Fruit fly (Drosophila melanogaster) whole organism, prepupa: Measurements from ENCODE around the gene Usp10.

Experiments used
- Blimp-1 ChIP-seq: fragments of 200-800 bp; sonication (Bioruptor generic); optimal IDR thresholded peaks from 3 replicates; lab custom pipeline; 2017; ENCODE audit warnings: missing biosample characterization, missing genetic modification characterization, mild to moderate bottlenecking, moderate library complexity, missing genetic modification reagents
- CG10631 ChIP-seq: fragments of 200-800 bp; sonication (Bioruptor generic); optimal IDR thresholded peaks from 2 replicates; lab custom pipeline; 2016; ENCODE audit warnings: missing biosample characterization, missing genetic modification characterization
- CG10669 ChIP-seq: fragments of 200-800 bp; sonication (Bioruptor generic); optimal IDR thresholded peaks from 3 replicates; lab custom pipeline; 2018; ENCODE audit warnings: missing biosample characterization, mild to moderate bottlenecking, missing genetic modification characterization, moderate library complexity
- CG11294 ChIP-seq: fragments of 200-800 bp; sonication (Bioruptor generic); IDR thresholded peaks from 2 replicates; pipeline ENCODE4 v1.3.6; 2022; ENCODE audit warnings: missing biosample characterization, missing genetic modification characterization
- CG11762 ChIP-seq: fragments of 200-800 bp; sonication (Bioruptor generic); optimal IDR thresholded peaks from 3 replicates; lab custom pipeline; 2016; ENCODE audit warnings: missing biosample characterization, missing genetic modification characterization; ENCODE audit not compliant: insufficient read depth
- CG11902 ChIP-seq: fragments of 200-800 bp; sonication (Bioruptor generic); optimal IDR thresholded peaks from 3 replicates; lab custom pipeline; 2016; ENCODE audit warnings: missing biosample characterization, missing genetic modification characterization
- CG1621 ChIP-seq: fragments of 200-800 bp; sonication (Bioruptor generic); optimal IDR thresholded peaks from 3 replicates; lab custom pipeline; 2018; ENCODE audit warnings: missing biosample characterization, mild to moderate bottlenecking, missing genetic modification characterization
- CG16779 ChIP-seq: fragments of 200-800 bp; sonication (Bioruptor generic); optimal IDR thresholded peaks from 3 replicates; lab custom pipeline; 2017; ENCODE audit warnings: missing biosample characterization, mild to moderate bottlenecking, missing genetic modification characterization
- CG3032 ChIP-seq: fragments of 200-800 bp; optimal IDR thresholded peaks from 2 replicates; lab custom pipeline; 2019; ENCODE audit warnings: missing biosample characterization, mild to moderate bottlenecking, missing genetic modification characterization, moderate library complexity
- CG31627 ChIP-seq: fragments of 200-800 bp; sonication (Bioruptor generic); optimal IDR thresholded peaks from 3 replicates; lab custom pipeline; 2016; ENCODE audit warnings: missing biosample characterization, missing genetic modification characterization
- CG34406 ChIP-seq: fragments of 200-800 bp; sonication (Bioruptor generic); optimal IDR thresholded peaks from 3 replicates; lab custom pipeline; 2016; ENCODE audit warnings: missing biosample characterization, missing genetic modification characterization
- CG6163 ChIP-seq: fragments of 200-800 bp; sonication (Bioruptor generic); IDR thresholded peaks from 3 replicates; pipeline ENCODE4 v1.3.6; 2022; ENCODE audit warnings: missing biosample characterization, missing genetic modification characterization
- CG6792 ChIP-seq: fragments of 200-800 bp; sonication (Bioruptor generic); optimal IDR thresholded peaks from 3 replicates; lab custom pipeline; 2016; ENCODE audit warnings: missing biosample characterization, missing genetic modification characterization
- CG6808 ChIP-seq: fragments of 200-800 bp; sonication (Bioruptor generic); optimal IDR thresholded peaks from 3 replicates; lab custom pipeline; 2017; ENCODE audit warnings: missing biosample characterization, missing genetic modification characterization, mild to moderate bottlenecking, moderate library complexity, missing genetic modification reagents
- CG6854 ChIP-seq: fragments of 200-800 bp; sonication (Bioruptor generic); optimal IDR thresholded peaks from 2 replicates; lab custom pipeline; 2017; ENCODE audit warnings: missing biosample characterization, mild to moderate bottlenecking, missing genetic modification characterization
- CG7368 ChIP-seq: fragments of 200-800 bp; sonication (Bioruptor generic); optimal IDR thresholded peaks from 3 replicates; lab custom pipeline; 2016; ENCODE audit warnings: missing biosample characterization, missing genetic modification characterization
- CG8119 ChIP-seq: fragments of 200-800 bp; sonication (Bioruptor generic); IDR thresholded peaks from 3 replicates; pipeline ENCODE4 v1.3.6; 2022; ENCODE audit warnings: missing biosample characterization, missing genetic modification characterization
- CG8319 ChIP-seq: fragments of 200-800 bp; sonication (Bioruptor generic); optimal IDR thresholded peaks from 3 replicates; lab custom pipeline; 2016; ENCODE audit warnings: missing biosample characterization, missing genetic modification characterization
- CG8632 ChIP-seq: fragments of 200-800 bp; sonication (Bioruptor generic); optimal IDR thresholded peaks from 3 replicates; lab custom pipeline; 2016; ENCODE audit warnings: missing biosample characterization, missing genetic modification characterization
- Eip75B ChIP-seq: fragments of 200-800 bp; sonication (Bioruptor generic); optimal IDR thresholded peaks from 3 replicates; lab custom pipeline; 2016; ENCODE audit warnings: missing biosample characterization, missing genetic modification characterization
- Eip78C ChIP-seq: fragments of 200-800 bp; sonication (Bioruptor generic); peaks from one replicate; lab custom pipeline; 2016; ENCODE audit warnings: missing biosample characterization, missing genetic modification characterization
- Eip93F ChIP-seq: fragments of 200-800 bp; sonication (Bioruptor generic); optimal IDR thresholded peaks from 2 replicates; lab custom pipeline; 2016; ENCODE audit warnings: missing biosample characterization, mild to moderate bottlenecking, missing genetic modification characterization
- Ets21C ChIP-seq: fragments of 200-800 bp; sonication (Bioruptor generic); optimal IDR thresholded peaks from 3 replicates; lab custom pipeline; 2016; ENCODE audit warnings: missing biosample characterization, missing genetic modification characterization
- Ets96B ChIP-seq: fragments of 200-800 bp; optimal IDR thresholded peaks from 2 replicates; lab custom pipeline; 2019; ENCODE audit warnings: missing biosample characterization, mild to moderate bottlenecking, missing genetic modification characterization, moderate library complexity
- Gug ChIP-seq: fragments of 200-800 bp; sonication (Bioruptor generic); IDR thresholded peaks from 2 replicates; pipeline ENCODE4 v1.3.6; 2022; ENCODE audit warnings: missing biosample characterization, missing genetic modification characterization
- Hr39 ChIP-seq: fragments of 200-800 bp; sonication (Bioruptor generic); optimal IDR thresholded peaks from 2 replicates; lab custom pipeline; 2016; ENCODE audit warnings: missing biosample characterization, missing genetic modification characterization
- Hr4 ChIP-seq: fragments of 200-800 bp; sonication (Bioruptor generic); optimal IDR thresholded peaks from 3 replicates; lab custom pipeline; 2016; ENCODE audit warnings: missing biosample characterization, missing genetic modification characterization
- Met ChIP-seq: fragments of 200-800 bp; sonication (Bioruptor generic); optimal IDR thresholded peaks from 3 replicates; lab custom pipeline; 2016; ENCODE audit warnings: missing biosample characterization, missing genetic modification characterization
- OdsH ChIP-seq: fragments of 200-800 bp; sonication (Bioruptor generic); optimal IDR thresholded peaks from 3 replicates; lab custom pipeline; 2016; ENCODE audit warnings: missing biosample characterization, missing genetic modification characterization
- Smox ChIP-seq: fragments of 200-800 bp; sonication (Bioruptor generic); optimal IDR thresholded peaks from 3 replicates; lab custom pipeline; 2016; ENCODE audit warnings: missing biosample characterization, missing genetic modification characterization
- Sox102F ChIP-seq: fragments of 200-800 bp; sonication (Bioruptor generic); optimal IDR thresholded peaks from 2 replicates; lab custom pipeline; 2016; ENCODE audit warnings: missing biosample characterization, mild to moderate bottlenecking, missing genetic modification characterization
- Sox15 ChIP-seq: fragments of 200-800 bp; sonication (Bioruptor generic); optimal IDR thresholded peaks from 3 replicates; lab custom pipeline; 2016; ENCODE audit warnings: missing biosample characterization, missing genetic modification characterization
- achi ChIP-seq: fragments of 200-800 bp; sonication (Bioruptor generic); optimal IDR thresholded peaks from 3 replicates; lab custom pipeline; 2016; ENCODE audit warnings: missing biosample characterization, missing genetic modification characterization
- acj6 ChIP-seq: fragments of 200-800 bp; sonication (Bioruptor generic); optimal IDR thresholded peaks from 3 replicates; lab custom pipeline; 2016; ENCODE audit warnings: missing biosample characterization, missing genetic modification characterization
- dsx ChIP-seq: fragments of 200-800 bp; optimal IDR thresholded peaks from 3 replicates; lab custom pipeline; 2019; ENCODE audit warnings: missing biosample characterization, mild to moderate bottlenecking, missing genetic modification characterization, moderate library complexity; ENCODE audit not compliant: poor library complexity, severe bottlenecking
- eg ChIP-seq: fragments of 200-800 bp; sonication (Bioruptor generic); IDR thresholded peaks from 3 replicates; pipeline ENCODE4 v1.3.6; 2022; ENCODE audit warnings: missing biosample characterization, missing genetic modification characterization
- fd59A ChIP-seq: fragments of 200-800 bp; sonication (Bioruptor generic); optimal IDR thresholded peaks from 2 replicates; lab custom pipeline; 2017; ENCODE audit warnings: missing biosample characterization, mild to moderate bottlenecking, missing genetic modification characterization, missing genetic modification reagents
- fkh ChIP-seq: fragments of 200-800 bp; sonication (Bioruptor generic); optimal IDR thresholded peaks from 3 replicates; lab custom pipeline; 2017; ENCODE audit warnings: missing biosample characterization, mild to moderate bottlenecking, missing genetic modification characterization, moderate library complexity
- lz ChIP-seq: fragments of 200-800 bp; sonication (Bioruptor generic); optimal IDR thresholded peaks from 3 replicates; lab custom pipeline; 2016; ENCODE audit warnings: missing biosample characterization, missing genetic modification characterization
- net ChIP-seq: fragments of 200-800 bp; sonication (Bioruptor generic); optimal IDR thresholded peaks from 3 replicates; lab custom pipeline; 2016; ENCODE audit warnings: missing biosample characterization, missing genetic modification characterization
- spab ChIP-seq: fragments of 200-800 bp; sonication (Bioruptor generic); optimal IDR thresholded peaks from 2 replicates; lab custom pipeline; 2017; ENCODE audit warnings: missing biosample characterization, mild to moderate bottlenecking, missing genetic modification characterization, missing genetic modification reagents
- svp ChIP-seq: fragments of 200-800 bp; sonication (Bioruptor generic); peaks from one replicate; lab custom pipeline; 2016; ENCODE audit warnings: missing biosample characterization, missing genetic modification characterization
- topi ChIP-seq: fragments of 200-800 bp; sonication (Bioruptor generic); optimal IDR thresholded peaks from 3 replicates; lab custom pipeline; 2016; ENCODE audit warnings: missing biosample characterization, missing genetic modification characterization
- vri ChIP-seq: fragments of 200-800 bp; sonication (Bioruptor generic); optimal IDR thresholded peaks from 3 replicates; lab custom pipeline; 2016; ENCODE audit warnings: missing biosample characterization, mild to moderate bottlenecking, missing genetic modification characterization

The Usp10 gene

dm6 chr3L:904364-904763 is 32.7 kb downstream of the Usp10 start (continued):
- no peak for TF ChIP-seq Eip93F (GFP tag; lab: Kevin White, UChicago)
- TF ChIP-seq CG16779 = no peak
- peak; percentile 40 for TF ChIP-seq CG8632 (GFP tag; lab: Kevin White, UChicago)
- peak; percentile 23 for TF ChIP-seq CG11902 (GFP tag; lab: Kevin White, UChicago)
- peak; percentile 40 for TF ChIP-seq CG1621 (tag; lab: Kevin White, UChicago)
- peak; percentile 61 for TF ChIP-seq topi (GFP tag; lab: Kevin White, UChicago)
- TF ChIP-seq Sox15 (GFP tag; lab: Kevin White, UChicago) = peak; percentile 15
- TF ChIP-seq Eip75B (GFP tag; lab: Kevin White, UChicago) = peak; percentile 40
- TF ChIP-seq fkh (GFP tag; lab: Kevin White, UChicago) = no peak
- TF ChIP-seq dsx = no peak

dm6 chr3L:904991-905745 is 33.5 kb downstream of the Usp10 start:
- TF ChIP-seq Met (peak; percentile 40), CG3032 (tag; lab: Kevin White, UChicago) (peak; percentile 17), Hr4 (GFP tag; lab: Kevin White, UChicago) (no peak), CG6792 (GFP tag; lab: Kevin White, UChicago) (peak; percentile 5), Ets96B (tag; lab: Kevin White, UChicago) (peak; percentile 15), Smox (GFP tag; lab: Kevin White, UChicago) (peak; percentile 28), Eip78C (GFP tag; lab: Kevin White, UChicago) (peak; percentile 52), acj6 (peak; percentile 13), CG31627 (GFP tag; lab: Kevin White, UChicago) (no peak), CG10669 (peak; percentile 4), CG8319 (GFP tag; lab: Kevin White, UChicago) (no peak), eg (GFP tag; lab: Robert Waterston, UW) (no peak)

- peak; percentile 8 for TF ChIP-seq CG1621 (tag; lab: Kevin White, UChicago)
- TF ChIP-seq achi (GFP tag; lab: Kevin White, UChicago) = no peak
- no peak for TF ChIP-seq CG11294 (GFP tag; lab: Robert Waterston, UW)
- peak; percentile 29 for TF ChIP-seq Ets21C (GFP tag; lab: Kevin White, UChicago)
- TF ChIP-seq CG3032 (tag; lab: Kevin White, UChicago) = peak; percentile 43
- no peak for TF ChIP-seq CG11762
- TF ChIP-seq CG10631 = no peak
- peak; percentile 78 for TF ChIP-seq Eip78C (GFP tag; lab: Kevin White, UChicago)
- TF ChIP-seq Gug (GFP tag; lab: Robert Waterston, UW) = no peak
- no peak for TF ChIP-seq Sox15 (GFP tag; lab: Kevin White, UChicago)
- TF ChIP-seq CG8319 (GFP tag; lab: Kevin White, UChicago) = peak; percentile 38
- TF ChIP-seq Eip75B (GFP tag; lab: Kevin White, UChicago) = peak; percentile 33
- TF ChIP-seq vri (GFP tag; lab: Kevin White, UChicago) = peak; percentile 52
- peak; percentile 9 for TF ChIP-seq CG11902 (GFP tag; lab: Kevin White, UChicago)
- TF ChIP-seq spab (GFP tag; lab: Kevin White, UChicago) = peak; percentile 2
- no peak for TF ChIP-seq Eip93F (GFP tag; lab: Kevin White, UChicago)
- no peak for TF ChIP-seq Hr4 (GFP tag; lab: Kevin White, UChicago)
- no peak for TF ChIP-seq Blimp-1 (GFP tag; lab: Kevin White, UChicago)
- TF ChIP-seq CG34406 (GFP tag; lab: Kevin White, UChicago) = peak; percentile 21
- TF ChIP-seq lz = peak; percentile 50
- TF ChIP-seq CG8632 (GFP tag; lab: Kevin White, UChicago) = peak; percentile 26
- TF ChIP-seq svp (GFP tag; lab: Kevin White, UChicago) = peak; percentile 65
- TF ChIP-seq CG8119 = no peak
- TF ChIP-seq net (GFP tag; lab: Kevin White, UChicago) = peak; percentile 9
- TF ChIP-seq Hr39 (GFP tag; lab: Kevin White, UChicago) = peak; percentile 62
- peak; percentile 69; the same call in 1 of the 3 replicates for TF ChIP-seq CG6163
- peak; percentile 5 for TF ChIP-seq fd59A (GFP tag; lab: Kevin White, UChicago)
- peak; percentile 15 for TF ChIP-seq CG7368 (GFP tag; lab: Kevin White, UChicago)
- TF ChIP-seq CG6854 (GFP tag; lab: Kevin White, UChicago) = no peak
- peak; percentile 54 for TF ChIP-seq CG10669
- TF ChIP-seq CG6808 (GFP tag; lab: Kevin White, UChicago) = peak; percentile 20
- TF ChIP-seq acj6 = peak; percentile 47
- TF ChIP-seq Smox (GFP tag; lab: Kevin White, UChicago) = peak; percentile 53
- peak; percentile 21 for TF ChIP-seq OdsH (GFP tag; lab: Kevin White, UChicago)
- peak; percentile 56 for TF ChIP-seq Sox102F (GFP tag; lab: Kevin White, UChicago)
These were observed 36.1 kb downstream of the Usp10 start for dm6 chr3L:907673-908323.
